Worm (Caenorhabditis elegans) whole organism, early embryonic: ENCODE data around the gene R04A9.6.

Experiments used
- F13C5.2 ChIP-seq: sonication (generic microtip); optimal IDR thresholded peaks from 2 replicates; lab custom pipeline; 2017; ENCODE audit warnings: mild to moderate bottlenecking, missing genetic modification characterization, inconsistent platforms, missing compliant biosample characterization
- ama-1 ChIP-seq: fragments of 150-350 bp; optimal IDR thresholded peaks from 2 replicates; lab custom pipeline; 2014
- pes-1 ChIP-seq: fragments of 200-800 bp; sonication (Bioruptor generic); IDR thresholded peaks from 2 replicates; pipeline ENCODE4 v1.3.6; 2022; ENCODE audit warnings: missing genetic modification reagents, missing genetic modification characterization, missing compliant biosample characterization

ce11 chrX:388728-389127 is 8.6 kb upstream of the R04A9.6 start, which contains the start of gene ceh-93:
- TF ChIP-seq pes-1 (GFP tag; lab: Robert Waterston, UW) (no peak), ama-1 (lab: Kevin White, UChicago) (no peak), F13C5.2 (tag; lab: Kevin White, UChicago) (no peak)
